Fruit fly (Drosophila melanogaster) whole organism, embryonic: ENCODE results near the gene mldr.

Experiments
- Atf-2 ChIP-seq: fragments of 200-800 bp; sonication (Bioruptor generic); optimal IDR thresholded peaks from 2 replicates; lab custom pipeline; 2016; ENCODE audit warnings: missing biosample characterization, missing genetic modification characterization
- CG10267 ChIP-seq: fragments of 200-800 bp; sonication (Bioruptor generic); optimal IDR thresholded peaks from 2 replicates; lab custom pipeline; 2018; ENCODE audit warnings: missing biosample characterization, mild to moderate bottlenecking, missing genetic modification characterization, moderate library complexity
- CG11247 ChIP-seq: fragments of 200-800 bp; sonication (Bioruptor generic); IDR thresholded peaks from 2 replicates; pipeline ENCODE4 v1.3.6; 2022; ENCODE audit warnings: missing biosample characterization, missing genetic modification characterization
- CG14050 ChIP-seq: fragments of 200-800 bp; sonication (Bioruptor generic); IDR thresholded peaks from 3 replicates; pipeline ENCODE4 v1.3.6; 2022; ENCODE audit warnings: missing biosample characterization, missing genetic modification characterization
- CG1529 ChIP-seq: fragments of 200-800 bp; sonication (Bioruptor generic); optimal IDR thresholded peaks from 3 replicates; lab custom pipeline; 2018; ENCODE audit warnings: missing biosample characterization, missing genetic modification characterization
- CG1603 ChIP-seq: fragments of 200-800 bp; sonication (Bioruptor generic); optimal IDR thresholded peaks from 2 replicates; lab custom pipeline; 2019; ENCODE audit warnings: missing biosample characterization, mild to moderate bottlenecking, missing genetic modification characterization, moderate library complexity
- CG16863 ChIP-seq: fragments of 200-800 bp; sonication (Bioruptor generic); optimal IDR thresholded peaks from 3 replicates; lab custom pipeline; 2016; ENCODE audit warnings: missing biosample characterization, missing genetic modification characterization
- CG17385 ChIP-seq: fragments of 200-800 bp; sonication (Bioruptor generic); optimal IDR thresholded peaks from 3 replicates; lab custom pipeline; 2018; ENCODE audit warnings: missing biosample characterization, mild to moderate bottlenecking, missing genetic modification characterization
- CG17802 ChIP-seq: fragments of 200-800 bp; sonication (Bioruptor generic); optimal IDR thresholded peaks from 2 replicates; lab custom pipeline; 2018; ENCODE audit warnings: missing biosample characterization, mild to moderate bottlenecking, missing genetic modification characterization, moderate library complexity
- CG2678 ChIP-seq: fragments of 200-800 bp; sonication (Bioruptor generic); optimal IDR thresholded peaks from 3 replicates; lab custom pipeline; 2019; ENCODE audit warnings: missing biosample characterization, mild to moderate bottlenecking, missing genetic modification characterization, moderate library complexity
- CG31365 ChIP-seq: fragments of 200-800 bp; sonication (Bioruptor generic); optimal IDR thresholded peaks from 2 replicates; lab custom pipeline; 2018; ENCODE audit warnings: missing biosample characterization, mild to moderate bottlenecking, missing genetic modification characterization
- CG3838 ChIP-seq: fragments of 200-800 bp; sonication (Bioruptor generic); optimal IDR thresholded peaks from 3 replicates; lab custom pipeline; 2016; ENCODE audit warnings: missing biosample characterization, missing genetic modification characterization
- CG4820 ChIP-seq: fragments of 200-800 bp; sonication (Bioruptor generic); optimal IDR thresholded peaks from 3 replicates; lab custom pipeline; 2016; ENCODE audit warnings: missing biosample characterization, missing genetic modification characterization
- CG6254 ChIP-seq: fragments of 200-800 bp; sonication (Bioruptor generic); optimal IDR thresholded peaks from 3 replicates; lab custom pipeline; 2017; ENCODE audit warnings: mild to moderate bottlenecking, missing biosample characterization, missing genetic modification reagents, missing genetic modification characterization
- CG7556 ChIP-seq: fragments of 200-800 bp; sonication (Bioruptor generic); optimal IDR thresholded peaks from 2 replicates; lab custom pipeline; 2017; ENCODE audit warnings: missing biosample characterization, mild to moderate bottlenecking, missing genetic modification characterization
- CG8290 ChIP-seq, 3 experiments: fragments of 200-800 bp; sonication (Bioruptor generic); optimal IDR thresholded peaks; 2 replicates each; lab custom pipeline; 2016 to 2019; ENCODE audit warnings: missing biosample characterization in 3 of 3, missing genetic modification characterization in 3 of 3, mild to moderate bottlenecking in 2 of 3, moderate library complexity in 1 of 3
- Chrac-16 ChIP-seq: fragments of 200-800 bp; sonication (Bioruptor generic); optimal IDR thresholded peaks from 3 replicates; lab custom pipeline; 2016; ENCODE audit warnings: missing biosample characterization, missing genetic modification characterization
- CkIIα-i1 ChIP-seq: fragments of 200-800 bp; sonication (Bioruptor generic); IDR thresholded peaks from 2 replicates; pipeline ENCODE4 v1.3.6; 2022; ENCODE audit warnings: missing biosample characterization, missing genetic modification characterization
- Dll ChIP-seq: fragments of 200-800 bp; sonication (Bioruptor generic); IDR thresholded peaks from 4 replicates; pipeline ENCODE4 v1.3.6; 2022; ENCODE audit warnings: missing biosample characterization, missing genetic modification characterization; ENCODE audit not compliant: partially characterized antibody
- E2f1 ChIP-seq: fragments of 200-800 bp; sonication (Bioruptor generic); IDR thresholded peaks from 2 replicates; pipeline ENCODE4 v1.3.6; 2022; ENCODE audit warnings: missing biosample characterization, missing genetic modification characterization
- HLH54F ChIP-seq: fragments of 200-800 bp; sonication (Bioruptor generic); optimal IDR thresholded peaks from 3 replicates; lab custom pipeline; 2016; ENCODE audit warnings: missing biosample characterization, missing genetic modification characterization
- HLHmδ ChIP-seq: fragments of 200-800 bp; sonication (Bioruptor generic); optimal IDR thresholded peaks from 2 replicates; lab custom pipeline; 2018; ENCODE audit warnings: missing biosample characterization, mild to moderate bottlenecking, missing genetic modification characterization, moderate library complexity
- Hmx ChIP-seq: fragments of 200-800 bp; sonication (Bioruptor generic); optimal IDR thresholded peaks from 2 replicates; lab custom pipeline; 2016; ENCODE audit warnings: missing biosample characterization, missing genetic modification characterization
- Mad ChIP-seq: fragments of 200-800 bp; sonication (Bioruptor generic); optimal IDR thresholded peaks from 2 replicates; lab custom pipeline; 2016; ENCODE audit warnings: missing biosample characterization, missing genetic modification characterization
- Max ChIP-seq: fragments of 200-800 bp; sonication (Bioruptor generic); optimal IDR thresholded peaks from 2 replicates; lab custom pipeline; 2016; ENCODE audit warnings: missing biosample characterization, mild to moderate bottlenecking, missing genetic modification characterization
- Oaz ChIP-seq: fragments of 200-800 bp; sonication (Bioruptor generic); IDR thresholded peaks from 2 replicates; pipeline ENCODE4 v1.3.6; 2022; ENCODE audit warnings: missing biosample characterization, missing genetic modification characterization
- Optix ChIP-seq: fragments of 200-800 bp; sonication (Bioruptor generic); IDR thresholded peaks from 3 replicates; pipeline ENCODE4 v1.3.6; 2022; ENCODE audit warnings: missing biosample characterization, missing genetic modification characterization
- Ravus ChIP-seq: fragments of 200-800 bp; sonication (Bioruptor generic); IDR thresholded peaks from 2 replicates; pipeline ENCODE4 v1.3.6; 2022; ENCODE audit warnings: missing biosample characterization, missing genetic modification characterization
- Rfx ChIP-seq: fragments of 200-800 bp; sonication (Bioruptor generic); IDR thresholded peaks from 2 replicates; pipeline ENCODE4 v1.3.6; 2022; ENCODE audit warnings: missing biosample characterization, missing genetic modification characterization
- Vsx1 ChIP-seq: fragments of 200-800 bp; sonication (Bioruptor generic); optimal IDR thresholded peaks from 2 replicates; lab custom pipeline; 2017; ENCODE audit warnings: missing biosample characterization, mild to moderate bottlenecking, missing genetic modification characterization, missing genetic modification reagents
- ab ChIP-seq: fragments of 200-800 bp; sonication (Bioruptor generic); optimal IDR thresholded peaks from 2 replicates; lab custom pipeline; 2016; ENCODE audit warnings: missing biosample characterization, missing genetic modification characterization
- ap ChIP-seq: fragments of 200-800 bp; sonication (Bioruptor generic); IDR thresholded peaks from 2 replicates; pipeline ENCODE4 v1.3.6; 2022; ENCODE audit warnings: missing biosample characterization, missing genetic modification characterization
- bab2 ChIP-seq: fragments of 200-800 bp; sonication (Bioruptor generic); optimal IDR thresholded peaks from 2 replicates; lab custom pipeline; 2016; ENCODE audit warnings: missing biosample characterization, missing genetic modification characterization
- btn ChIP-seq: fragments of 200-800 bp; sonication (Bioruptor generic); optimal IDR thresholded peaks from 2 replicates; lab custom pipeline; 2016; ENCODE audit warnings: missing biosample characterization, missing genetic modification characterization
- crc ChIP-seq: fragments of 200-800 bp; sonication (Bioruptor generic); optimal IDR thresholded peaks from 2 replicates; lab custom pipeline; 2016; ENCODE audit warnings: missing biosample characterization, missing genetic modification characterization
- dmrt11E ChIP-seq: fragments of 200-800 bp; sonication (Bioruptor generic); optimal IDR thresholded peaks from 3 replicates; lab custom pipeline; 2018; ENCODE audit warnings: missing biosample characterization, mild to moderate bottlenecking, missing genetic modification characterization, moderate library complexity
- dmrt99B ChIP-seq: fragments of 200-800 bp; sonication (Bioruptor generic); optimal IDR thresholded peaks from 2 replicates; lab custom pipeline; 2018; ENCODE audit warnings: missing biosample characterization, mild to moderate bottlenecking, missing genetic modification characterization, moderate library complexity
- gcm2 ChIP-seq: fragments of 200-800 bp; sonication (Bioruptor generic); optimal IDR thresholded peaks from 2 replicates; lab custom pipeline; 2016; ENCODE audit warnings: missing biosample characterization, missing genetic modification characterization
- ham ChIP-seq: fragments of 200-800 bp; sonication (Bioruptor generic); IDR thresholded peaks from 2 replicates; pipeline ENCODE4 v1.3.6; 2022; ENCODE audit warnings: missing biosample characterization, missing genetic modification characterization
- knrl ChIP-seq: fragments of 200-800 bp; sonication (Bioruptor generic); IDR thresholded peaks from 3 replicates; pipeline ENCODE4 v1.3.6; 2022; ENCODE audit warnings: missing biosample characterization, missing genetic modification characterization; ENCODE audit not compliant: partially characterized antibody
- oc ChIP-seq: fragments of 200-800 bp; sonication (Bioruptor generic); optimal IDR thresholded peaks from 2 replicates; lab custom pipeline; 2018; ENCODE audit warnings: missing biosample characterization, mild to moderate bottlenecking, missing genetic modification characterization, moderate library complexity
- org-1 ChIP-seq: fragments of 200-800 bp; sonication (Bioruptor generic); optimal IDR thresholded peaks from 2 replicates; lab custom pipeline; 2017; ENCODE audit warnings: missing biosample characterization, missing genetic modification characterization
- psq ChIP-seq: fragments of 200-800 bp; sonication (Bioruptor generic); optimal IDR thresholded peaks from 2 replicates; lab custom pipeline; 2017; ENCODE audit warnings: missing biosample characterization, missing genetic modification characterization
- run ChIP-seq: fragments of 200-800 bp; sonication (Bioruptor generic); optimal IDR thresholded peaks from 3 replicates; lab custom pipeline; 2018; ENCODE audit warnings: missing biosample characterization, mild to moderate bottlenecking, missing genetic modification characterization
- sc ChIP-seq, 3 experiments: fragments of >200 bp in 2 of 3; fragments of 200-800 bp in 1 of 3; sonication (Bioruptor generic) in 1 of 3; optimal IDR thresholded peaks; 2 replicates in 2 of 3; 3 replicates in 1 of 3; lab custom pipeline; 2017; ENCODE audit warnings: mild to moderate bottlenecking in 1 of 3, missing biosample characterization in 1 of 3, missing genetic modification characterization in 1 of 3, missing genetic modification reagents in 1 of 3
- sob ChIP-seq: fragments of 200-800 bp; sonication (Bioruptor generic); IDR thresholded peaks from 2 replicates; pipeline ENCODE4 v1.3.6; 2022; ENCODE audit warnings: missing biosample characterization, missing genetic modification characterization
- tx ChIP-seq: fragments of 200-800 bp; sonication (Bioruptor generic); optimal IDR thresholded peaks from 2 replicates; lab custom pipeline; 2016; ENCODE audit warnings: missing biosample characterization, missing genetic modification characterization
- vfl ChIP-seq: fragments of 200-800 bp; sonication (Bioruptor generic); optimal IDR thresholded peaks from 2 replicates; lab custom pipeline; 2016; ENCODE audit warnings: missing biosample characterization, missing genetic modification characterization
- zen ChIP-seq: fragments of 200-800 bp; sonication (Bioruptor generic); optimal IDR thresholded peaks from 3 replicates; lab custom pipeline; 2018; ENCODE audit warnings: missing biosample characterization, mild to moderate bottlenecking, missing genetic modification characterization, moderate library complexity

Gene mldr

dm6 chrX:6316858-6317474 lies 25.9 kb downstream of the mldr start (continued):
- TF ChIP-seq Max (GFP tag; lab: Kevin White, UChicago): peak; percentile 35
- no peak for TF ChIP-seq Mad
- peak; percentile 3; the same call in 1 of the 2 replicates for TF ChIP-seq Ravus (GFP tag; lab: Robert Waterston, UW)
- TF ChIP-seq CG1603 (tag; lab: Kevin White, UChicago): peak; percentile 69
- no peak for TF ChIP-seq Hmx
- TF ChIP-seq tx (GFP tag; lab: Kevin White, UChicago): no peak
- no peak for TF ChIP-seq sc (optimal IDR thresholded peaks at IDR 0.05; lab: Kevin White, UChicago)
- no peak for TF ChIP-seq sc (GFP tag; optimal IDR thresholded peaks at IDR 0.05; lab: Kevin White, UChicago)
- TF ChIP-seq crc (GFP tag; lab: Kevin White, UChicago): no peak
- peak; percentile 81 for TF ChIP-seq CG2678 (tag; lab: Kevin White, UChicago)
- peak; percentile 73 for TF ChIP-seq dmrt99B (tag; lab: Kevin White, UChicago)
- TF ChIP-seq Vsx1 (GFP tag; lab: Kevin White, UChicago): no peak
- TF ChIP-seq CG10267 (tag; lab: Kevin White, UChicago): peak; percentile 19
- peak; percentile 51 for TF ChIP-seq ap (GFP tag; lab: Robert Waterston, UW)
- TF ChIP-seq Rfx (GFP tag; lab: Robert Waterston, UW): peak; percentile 82
- peak; percentile 60 for TF ChIP-seq CG14050 (GFP tag; lab: Robert Waterston, UW)
- TF ChIP-seq Oaz (GFP tag; lab: Robert Waterston, UW): peak; percentile 58; the same call in 1 of the 2 replicates
- peak; percentile 3 for TF ChIP-seq gcm2
- TF ChIP-seq org-1 (GFP tag; lab: Kevin White, UChicago): peak; percentile 73
- no peak for TF ChIP-seq run (tag; lab: Kevin White, UChicago)
- TF ChIP-seq knrl (GFP tag; lab: Robert Waterston, UW): no peak
- no peak for TF ChIP-seq CG17802
- no peak for TF ChIP-seq CG8290 (GFP tag; optimal IDR thresholded peaks at IDR 0.05; lab: Kevin White, UChicago)
- peak in 1 of 2 experiments; percentile 83 for TF ChIP-seq CG8290 (tag; optimal IDR thresholded peaks at IDR 0.05; lab: Kevin White, UChicago)
- peak; percentile 53 for TF ChIP-seq bab2 (GFP tag; lab: Kevin White, UChicago)
- no peak for TF ChIP-seq HLHmδ (GFP tag; lab: Kevin White, UChicago)
- no peak for TF ChIP-seq CG3838
- TF ChIP-seq CG1529 (GFP tag; lab: Kevin White, UChicago): peak; percentile 0
- peak; percentile 18 for TF ChIP-seq Chrac-16 (GFP tag; lab: Kevin White, UChicago)
- no peak for TF ChIP-seq oc (tag; lab: Kevin White, UChicago)
- peak; percentile 10 for TF ChIP-seq CG4820 (GFP tag; lab: Kevin White, UChicago)
- peak; percentile 67 for TF ChIP-seq CG17385 (GFP tag; lab: Kevin White, UChicago)
- TF ChIP-seq Dll (GFP tag; lab: Robert Waterston, UW): no peak
- no peak for TF ChIP-seq Atf-2
- TF ChIP-seq CG16863 (GFP tag; lab: Kevin White, UChicago): peak; percentile 46
- TF ChIP-seq ab: peak; percentile 10
- peak; percentile 40 for TF ChIP-seq HLH54F
- TF ChIP-seq Optix (GFP tag; lab: Robert Waterston, UW): peak; percentile 62; the same call in 2 of the 3 replicates
- TF ChIP-seq btn: no peak
- peak; percentile 58 for TF ChIP-seq E2f1
- TF ChIP-seq sob (GFP tag; lab: Robert Waterston, UW): peak; percentile 74
- TF ChIP-seq zen: no peak
- TF ChIP-seq CG11247: peak; percentile 66
- no peak for TF ChIP-seq CkIIα-i1 (GFP tag; lab: Robert Waterston, UW)
- no peak for TF ChIP-seq psq
- no peak for TF ChIP-seq CG31365
- TF ChIP-seq CG6254: no peak
- TF ChIP-seq CG7556: peak; percentile 85
- TF ChIP-seq ham (GFP tag; lab: Robert Waterston, UW): no peak; the same call in 1 of the 2 replicates
- TF ChIP-seq vfl (GFP tag; lab: Kevin White, UChicago): no peak
- no peak for TF ChIP-seq dmrt11E
